Fruit fly (Drosophila melanogaster) whole organism, embryonic: Measurements from ENCODE around the gene CG13272.

Experiments
- Aef1 ChIP-seq: fragments of 200-800 bp; sonication (Bioruptor generic); IDR thresholded peaks from 3 replicates; pipeline ENCODE4 v1.3.6; 2022; ENCODE audit warnings: missing biosample characterization, missing genetic modification characterization
- Atf-2 ChIP-seq: fragments of 200-800 bp; sonication (Bioruptor generic); optimal IDR thresholded peaks from 2 replicates; lab custom pipeline; 2016; ENCODE audit warnings: missing biosample characterization, missing genetic modification characterization
- BEAF-32 ChIP-seq: fragments of 200-800 bp; sonication (Bioruptor generic); optimal IDR thresholded peaks from 3 replicates; lab custom pipeline; 2017; ENCODE audit warnings: missing biosample characterization, missing genetic modification characterization, mild to moderate bottlenecking, moderate library complexity, missing genetic modification reagents
- CG10462 ChIP-seq: fragments of 200-800 bp; sonication (Bioruptor generic); optimal IDR thresholded peaks from 2 replicates; lab custom pipeline; 2016; ENCODE audit warnings: missing biosample characterization, missing genetic modification characterization
- CG10654 ChIP-seq: fragments of 200-800 bp; sonication (Bioruptor generic); optimal IDR thresholded peaks from 2 replicates; lab custom pipeline; 2016; ENCODE audit warnings: missing biosample characterization, missing genetic modification characterization
- CG12659 ChIP-seq: fragments of 200-800 bp; sonication (Bioruptor generic); optimal IDR thresholded peaks from 3 replicates; lab custom pipeline; 2017; ENCODE audit warnings: mild to moderate bottlenecking, missing biosample characterization, missing genetic modification reagents, missing genetic modification characterization
- CG15269 ChIP-seq: fragments of 200-800 bp; sonication (Bioruptor generic); optimal IDR thresholded peaks from 2 replicates; lab custom pipeline; 2018; ENCODE audit warnings: missing biosample characterization, mild to moderate bottlenecking, missing genetic modification characterization, moderate library complexity
- CG1602 ChIP-seq: fragments of 200-800 bp; sonication (Bioruptor generic); optimal IDR thresholded peaks from 3 replicates; lab custom pipeline; 2016; ENCODE audit warnings: missing biosample characterization, missing genetic modification characterization
- CG16813 ChIP-seq: fragments of 200-800 bp; sonication (Bioruptor generic); IDR thresholded peaks from 3 replicates; pipeline ENCODE4 v1.3.6; 2022; ENCODE audit warnings: missing biosample characterization, missing genetic modification characterization; ENCODE audit not compliant: partially characterized antibody
- CG17829 ChIP-seq: fragments of 200-800 bp; optimal IDR thresholded peaks from 2 replicates; lab custom pipeline; 2019; ENCODE audit warnings: missing biosample characterization, mild to moderate bottlenecking, missing genetic modification characterization, moderate library complexity
- CG1792 ChIP-seq: fragments of 200-800 bp; sonication (Bioruptor generic); optimal IDR thresholded peaks from 2 replicates; lab custom pipeline; 2016; ENCODE audit warnings: missing biosample characterization, missing genetic modification characterization
- CG18476 ChIP-seq: fragments of 200-800 bp; sonication (Bioruptor generic); optimal IDR thresholded peaks from 2 replicates; lab custom pipeline; 2016; ENCODE audit warnings: missing biosample characterization, mild to moderate bottlenecking, missing genetic modification characterization
- CG2116 ChIP-seq: fragments of 200-800 bp; sonication (Bioruptor generic); optimal IDR thresholded peaks from 3 replicates; lab custom pipeline; 2018; ENCODE audit warnings: missing biosample characterization, mild to moderate bottlenecking, missing genetic modification characterization
- CG4404 ChIP-seq: fragments of 200-800 bp; sonication (Bioruptor generic); IDR thresholded peaks from 2 replicates; pipeline ENCODE4 v1.3.6; 2022; ENCODE audit warnings: missing biosample characterization, missing genetic modification characterization
- CG4820 ChIP-seq: fragments of 200-800 bp; sonication (Bioruptor generic); optimal IDR thresholded peaks from 3 replicates; lab custom pipeline; 2016; ENCODE audit warnings: missing biosample characterization, missing genetic modification characterization
- CG6254 ChIP-seq: fragments of 200-800 bp; sonication (Bioruptor generic); optimal IDR thresholded peaks from 3 replicates; lab custom pipeline; 2017; ENCODE audit warnings: mild to moderate bottlenecking, missing biosample characterization, missing genetic modification reagents, missing genetic modification characterization
- CG7987 ChIP-seq: fragments of 200-800 bp; sonication (Bioruptor generic); optimal IDR thresholded peaks from 2 replicates; lab custom pipeline; 2018; ENCODE audit warnings: missing biosample characterization, mild to moderate bottlenecking, missing genetic modification characterization, moderate library complexity
- CG8290 ChIP-seq, 3 experiments: fragments of 200-800 bp; sonication (Bioruptor generic); optimal IDR thresholded peaks; 2 replicates each; lab custom pipeline; 2016 to 2019; ENCODE audit warnings: missing biosample characterization in 3 of 3, missing genetic modification characterization in 3 of 3, mild to moderate bottlenecking in 2 of 3, moderate library complexity in 1 of 3
- CG9437 ChIP-seq: fragments of 200-800 bp; sonication (Bioruptor generic); optimal IDR thresholded peaks from 2 replicates; lab custom pipeline; 2018; ENCODE audit warnings: missing biosample characterization, mild to moderate bottlenecking, missing genetic modification characterization
- CG9797 ChIP-seq: fragments of 200-800 bp; sonication (Bioruptor generic); optimal IDR thresholded peaks from 3 replicates; lab custom pipeline; 2018; ENCODE audit warnings: missing biosample characterization, mild to moderate bottlenecking, missing genetic modification characterization
- CTCF ChIP-seq: fragments of 200-800 bp; sonication (Bioruptor generic); optimal IDR thresholded peaks from 2 replicates; lab custom pipeline; 2017; ENCODE audit warnings: missing biosample characterization, mild to moderate bottlenecking, missing genetic modification characterization, moderate library complexity
- Dad ChIP-seq: fragments of 200-800 bp; sonication (Bioruptor generic); optimal IDR thresholded peaks from 3 replicates; lab custom pipeline; 2016; ENCODE audit warnings: missing biosample characterization, missing genetic modification characterization
- Fer1 ChIP-seq: fragments of 200-800 bp; sonication (Bioruptor generic); optimal IDR thresholded peaks from 2 replicates; lab custom pipeline; 2017; ENCODE audit warnings: missing biosample characterization, mild to moderate bottlenecking, missing genetic modification characterization
- Hr78 ChIP-seq, 2 experiments: fragments of 200-800 bp in 1 of 2; fragments of >200 bp in 1 of 2; sonication (Bioruptor generic) in 1 of 2; optimal IDR thresholded peaks; 2 replicates each; lab custom pipeline; 2017 to 2019; ENCODE audit warnings: missing biosample characterization in 2 of 2, missing genetic modification characterization in 2 of 2, mild to moderate bottlenecking in 1 of 2, moderate library complexity in 1 of 2
- Hsf ChIP-seq: fragments of 200-800 bp; sonication (Bioruptor generic); optimal IDR thresholded peaks from 3 replicates; lab custom pipeline; 2016; ENCODE audit warnings: missing biosample characterization, missing genetic modification characterization
- Jarid2 ChIP-seq: fragments of 200-800 bp; sonication (Bioruptor generic); optimal IDR thresholded peaks from 3 replicates; lab custom pipeline; 2017; ENCODE audit warnings: mild to moderate bottlenecking, missing biosample characterization, missing genetic modification reagents, missing genetic modification characterization
- MESR4 ChIP-seq: fragments of 200-800 bp; sonication (Bioruptor generic); optimal IDR thresholded peaks from 2 replicates; lab custom pipeline; 2018; ENCODE audit warnings: missing biosample characterization, mild to moderate bottlenecking, missing genetic modification characterization, moderate library complexity
- NK7.1 ChIP-seq: fragments of 200-800 bp; sonication (Bioruptor generic); optimal IDR thresholded peaks from 3 replicates; lab custom pipeline; 2016; ENCODE audit warnings: missing biosample characterization, missing genetic modification characterization
- Sry-δ ChIP-seq: fragments of 200-800 bp; sonication (Bioruptor generic); optimal IDR thresholded peaks from 2 replicates; lab custom pipeline; 2016; ENCODE audit warnings: missing biosample characterization, missing genetic modification characterization
- Stat92E ChIP-seq, 3 experiments: fragments of >200 bp in 2 of 3; fragments of 200-800 bp in 1 of 3; sonication (Bioruptor generic) in 1 of 3; optimal IDR thresholded peaks; 2 replicates each; lab custom pipeline; 2017 to 2019; ENCODE audit warnings: missing biosample characterization in 3 of 3, missing genetic modification characterization in 3 of 3, mild to moderate bottlenecking in 1 of 3, moderate library complexity in 1 of 3
- ac ChIP-seq: fragments of 200-800 bp; sonication (Bioruptor generic); optimal IDR thresholded peaks from 3 replicates; lab custom pipeline; 2017; ENCODE audit warnings: missing biosample characterization, mild to moderate bottlenecking, missing genetic modification characterization
- az2 ChIP-seq: fragments of 200-800 bp; sonication (Bioruptor generic); optimal IDR thresholded peaks from 3 replicates; lab custom pipeline; 2016; ENCODE audit warnings: missing biosample characterization, missing genetic modification characterization
- bab2 ChIP-seq: fragments of 200-800 bp; sonication (Bioruptor generic); optimal IDR thresholded peaks from 2 replicates; lab custom pipeline; 2016; ENCODE audit warnings: missing biosample characterization, missing genetic modification characterization
- bigmax ChIP-seq: fragments of 200-800 bp; sonication (Bioruptor generic); optimal IDR thresholded peaks from 2 replicates; lab custom pipeline; 2018; ENCODE audit warnings: missing biosample characterization, mild to moderate bottlenecking, missing genetic modification characterization
- chif ChIP-seq, 2 experiments: fragments of 200-800 bp; sonication (Bioruptor generic); optimal IDR thresholded peaks; 3 replicates each; lab custom pipeline; 2016; ENCODE audit warnings: missing biosample characterization in 2 of 2, missing genetic modification characterization in 2 of 2
- chm ChIP-seq: fragments of 200-800 bp; sonication (Bioruptor generic); IDR thresholded peaks from 2 replicates; pipeline ENCODE4 v1.3.6; 2022; ENCODE audit warnings: missing biosample characterization, missing genetic modification characterization
- crp ChIP-seq, 2 experiments: fragments of 200-800 bp; sonication (Bioruptor generic); optimal IDR thresholded peaks; 2 replicates in 1 of 2; 3 replicates in 1 of 2; lab custom pipeline; 2017; ENCODE audit warnings: missing biosample characterization in 2 of 2, missing genetic modification characterization in 2 of 2, mild to moderate bottlenecking in 1 of 2, moderate library complexity in 1 of 2
- dati ChIP-seq: fragments of 200-800 bp; sonication (Bioruptor generic); IDR thresholded peaks from 2 replicates; pipeline ENCODE4 v1.3.6; 2022; ENCODE audit warnings: missing biosample characterization, missing genetic modification characterization
- eve ChIP-seq, 2 experiments: fragments of >200 bp; optimal IDR thresholded peaks; 2 replicates each; lab custom pipeline; 2017; ENCODE audit warnings: missing biosample characterization in 2 of 2, missing genetic modification characterization in 2 of 2
- gcm ChIP-seq: fragments of 200-800 bp; sonication (Bioruptor generic); optimal IDR thresholded peaks from 2 replicates; lab custom pipeline; 2019; ENCODE audit warnings: missing biosample characterization, mild to moderate bottlenecking, missing genetic modification characterization, moderate library complexity
- jigr1 ChIP-seq: fragments of 200-800 bp; sonication (Bioruptor generic); IDR thresholded peaks from 3 replicates; pipeline ENCODE4 v1.3.6; 2022; ENCODE audit warnings: missing biosample characterization, missing genetic modification characterization
- lab ChIP-seq: fragments of 200-800 bp; sonication (Bioruptor generic); optimal IDR thresholded peaks from 3 replicates; lab custom pipeline; 2017; ENCODE audit warnings: missing biosample characterization, missing genetic modification characterization, mild to moderate bottlenecking, moderate library complexity, missing genetic modification reagents
- mirr ChIP-seq: fragments of 200-800 bp; sonication (Bioruptor generic); optimal IDR thresholded peaks from 3 replicates; lab custom pipeline; 2018; ENCODE audit warnings: missing biosample characterization, mild to moderate bottlenecking, missing genetic modification characterization
- nerfin-1 ChIP-seq: fragments of 200-800 bp; sonication (Bioruptor generic); optimal IDR thresholded peaks from 3 replicates; lab custom pipeline; 2019; ENCODE audit warnings: missing biosample characterization, mild to moderate bottlenecking, missing genetic modification characterization, moderate library complexity
- pnt ChIP-seq: fragments of 200-800 bp; sonication (Bioruptor generic); optimal IDR thresholded peaks from 3 replicates; lab custom pipeline; 2016; ENCODE audit warnings: missing biosample characterization, missing genetic modification characterization
- row ChIP-seq: fragments of 200-800 bp; sonication (Bioruptor generic); IDR thresholded peaks from 3 replicates; pipeline ENCODE4 v1.3.6; 2022; ENCODE audit warnings: missing biosample characterization, missing genetic modification characterization
- slou ChIP-seq: fragments of 200-800 bp; sonication (Bioruptor generic); optimal IDR thresholded peaks from 3 replicates; lab custom pipeline; 2016; ENCODE audit warnings: missing biosample characterization, missing genetic modification characterization
- sna ChIP-seq: fragments of 200-800 bp; sonication (Bioruptor generic); IDR thresholded peaks from 2 replicates; pipeline ENCODE4 v1.3.6; 2022; ENCODE audit warnings: missing biosample characterization, missing genetic modification characterization; ENCODE audit not compliant: partially characterized antibody
- tgo ChIP-seq: fragments of 200-800 bp; sonication (Bioruptor generic); IDR thresholded peaks from 3 replicates; pipeline ENCODE4 v1.3.6; 2022; ENCODE audit warnings: missing biosample characterization, missing genetic modification characterization
- tup ChIP-seq: fragments of 200-800 bp; sonication (Bioruptor generic); optimal IDR thresholded peaks from 2 replicates; lab custom pipeline; 2016; ENCODE audit warnings: missing biosample characterization, mild to moderate bottlenecking, missing genetic modification characterization, moderate library complexity

Gene CG13272

DNA sequence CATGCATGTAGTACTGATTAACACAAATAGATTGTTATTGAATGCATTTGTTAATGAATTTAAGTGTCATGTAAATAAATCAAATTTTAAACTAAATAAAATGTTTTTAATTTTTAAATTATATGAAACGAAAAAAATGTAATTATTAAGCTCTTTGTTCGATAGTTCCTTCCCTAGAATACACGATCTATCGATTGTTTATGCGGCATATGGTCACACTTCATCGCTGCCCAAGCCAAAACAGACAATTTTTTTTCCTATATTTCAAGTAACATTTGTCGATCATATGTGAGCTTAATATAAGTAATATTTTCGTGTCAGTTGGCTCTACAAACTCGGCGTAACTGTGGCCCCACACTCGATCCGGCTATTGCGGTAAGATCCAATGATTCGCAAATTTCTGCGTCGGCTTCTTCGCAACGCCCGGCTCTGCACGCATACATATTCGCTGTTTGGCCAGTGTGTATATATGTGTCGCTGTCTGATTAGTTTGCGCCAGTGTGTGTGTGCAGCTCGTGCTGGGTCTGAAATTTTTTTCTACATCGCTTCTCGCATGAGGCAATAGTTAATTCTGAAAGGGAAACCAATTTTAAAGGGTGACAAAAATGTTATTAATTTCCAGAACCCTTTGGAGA lies 22.3 kb downstream of the CG13272 start, which contains the start of gene AspRS-m (continued):
- TF ChIP-seq Jarid2 (GFP tag; lab: Kevin White, UChicago): no peak
- TF ChIP-seq NK7.1 (GFP tag; lab: Kevin White, UChicago): no peak
- peak; percentile 82 for TF ChIP-seq Sry-δ
- no peak for TF ChIP-seq Atf-2 (GFP tag; lab: Kevin White, UChicago)
- TF ChIP-seq Hr78 (GFP tag; optimal IDR thresholded peaks at IDR 0.05; lab: Kevin White, UChicago): no peak
- peak; percentile 64 for TF ChIP-seq MESR4 (GFP tag; lab: Kevin White, UChicago)
- TF ChIP-seq CG2116 (GFP tag; lab: Kevin White, UChicago): peak; percentile 45
- no peak for TF ChIP-seq tgo (GFP tag; lab: Robert Waterston, UW)
- no peak for TF ChIP-seq CG7987 (GFP tag; lab: Kevin White, UChicago)
- no peak for TF ChIP-seq CG15269
- TF ChIP-seq CG1602 (GFP tag; lab: Kevin White, UChicago): no peak
- no peak for TF ChIP-seq gcm (GFP tag; lab: Kevin White, UChicago)
- TF ChIP-seq Dad (GFP tag; lab: Kevin White, UChicago): no peak
- TF ChIP-seq tup (GFP tag; lab: Kevin White, UChicago): no peak
- no peak for TF ChIP-seq CG10654 (GFP tag; lab: Kevin White, UChicago)
- TF ChIP-seq CG4820: no peak
- TF ChIP-seq row: peak; percentile 85
- TF ChIP-seq Fer1 (GFP tag; lab: Kevin White, UChicago): no peak
- TF ChIP-seq CG4404 (GFP tag; lab: Robert Waterston, UW): no peak
- TF ChIP-seq sna (GFP tag; lab: Robert Waterston, UW): peak; percentile 84
- TF ChIP-seq az2 (GFP tag; lab: Kevin White, UChicago): peak; percentile 17
- no peak for TF ChIP-seq lab
- TF ChIP-seq CG8290 (GFP tag; optimal IDR thresholded peaks at IDR 0.05; lab: Kevin White, UChicago): no peak
- TF ChIP-seq CG8290 (tag; optimal IDR thresholded peaks at IDR 0.05; lab: Kevin White, UChicago): no peak
- no peak for TF ChIP-seq crp (GFP tag; optimal IDR thresholded peaks at IDR 0.05; lab: Kevin White, UChicago)
- TF ChIP-seq BEAF-32: peak; percentile 88
- no peak for TF ChIP-seq CG18476 (GFP tag; lab: Kevin White, UChicago)
- no peak for TF ChIP-seq CG1792 (GFP tag; lab: Kevin White, UChicago)
- TF ChIP-seq chm (GFP tag; lab: Robert Waterston, UW): no peak
- TF ChIP-seq CG6254: no peak
- TF ChIP-seq CG16813: peak; percentile 92
- no peak for TF ChIP-seq Aef1 (GFP tag; lab: Robert Waterston, UW)
- no peak; the same call in 2 of the 3 replicates for TF ChIP-seq jigr1
- no peak for TF ChIP-seq pnt (GFP tag; lab: Kevin White, UChicago)
- TF ChIP-seq chif (GFP tag; optimal IDR thresholded peaks at IDR 0.05; lab: Kevin White, UChicago): no peak
- TF ChIP-seq CG10462: no peak
- peak; percentile 59 for TF ChIP-seq CG9797 (GFP tag; lab: Kevin White, UChicago)
- TF ChIP-seq eve (GFP tag; optimal IDR thresholded peaks at IDR 0.05; lab: Kevin White, UChicago): no peak
- TF ChIP-seq CG12659 (GFP tag; lab: Kevin White, UChicago): peak; percentile 56
- no peak for TF ChIP-seq ac (GFP tag; lab: Kevin White, UChicago)
- peak; percentile 40 for TF ChIP-seq CG17829 (tag; lab: Kevin White, UChicago)
- TF ChIP-seq Hsf (GFP tag; lab: Kevin White, UChicago): peak; percentile 24
- TF ChIP-seq bab2 (GFP tag; lab: Kevin White, UChicago): no peak
- TF ChIP-seq CTCF (GFP tag; lab: Kevin White, UChicago): no peak
- TF ChIP-seq nerfin-1 (tag; lab: Kevin White, UChicago): peak; percentile 72
- no peak for TF ChIP-seq bigmax (GFP tag; lab: Kevin White, UChicago)
- TF ChIP-seq CG9437 (GFP tag; lab: Kevin White, UChicago): no peak
- TF ChIP-seq mirr (GFP tag; lab: Kevin White, UChicago): no peak
- no peak for TF ChIP-seq dati (GFP tag; lab: Robert Waterston, UW)
- TF ChIP-seq Stat92E (GFP tag; optimal IDR thresholded peaks at IDR 0.05; lab: Kevin White, UChicago): no peak
- no peak for TF ChIP-seq slou
